Fruit fly (Drosophila melanogaster): Measurements from ENCODE around the gene CG3108.

dm6 chrX:5764001-5764892 is 17.2 kb downstream of the CG3108 start, which contains the start of the genes MAPk-Ak2 and CG42699:
- TF ChIP-seq kay (GFP tag; ENCODE audit: borderline replicate concordance) (peak; percentile 85), CG5204 (GFP tag; optimal IDR thresholded peaks at IDR 0.05) (no peak)
